Fruit fly (Drosophila melanogaster) Kc167 (cell line): ENCODE data around the gene CG33230.

ENCODE experiments used
- Myc ChIP-seq: fragments of >200 bp; optimal IDR thresholded peaks from 2 replicates; lab custom pipeline; 2017; ENCODE audit warnings: missing external identifiers
- Sin3A ChIP-seq: fragments of >200 bp; optimal IDR thresholded peaks from 2 replicates; lab custom pipeline; 2018; ENCODE audit warnings: missing external identifiers
- h ChIP-seq: fragments of >200 bp; optimal IDR thresholded peaks from 3 replicates; lab custom pipeline; 2018; ENCODE audit warnings: missing external identifiers
- insv ChIP-seq: fragments of >200 bp; optimal IDR thresholded peaks from 3 replicates; lab custom pipeline; 2018; ENCODE audit warnings: missing external identifiers
- psq ChIP-seq: fragments of >200 bp; optimal IDR thresholded peaks from 2 replicates; lab custom pipeline; 2017; ENCODE audit warnings: missing external identifiers
- ttk ChIP-seq: sonication (Bioruptor generic); optimal IDR thresholded peaks from 2 replicates; lab custom pipeline; 2017; ENCODE audit warnings: missing external identifiers

Gene CG33230

dm6 chr3L:1615701-1616100 lies 2.5 kb upstream of the CG33230 start, which contains the start of gene CG12105:
TSS of gene CG12105 (minus strand) at chr3L:1615801.
- TF ChIP-seq Myc (lab: Kevin White, UChicago) (no peak), h (lab: Kevin White, UChicago) (no peak), Sin3A (no peak), ttk (no peak), psq (lab: Kevin White, UChicago) (no peak), insv (lab: Kevin White, UChicago) (no peak)

dm6 chr3L:1626924-1627323 lies 8.7 kb downstream of the CG33230 start:
- no peak for TF ChIP-seq ttk
- no peak for TF ChIP-seq Myc (lab: Kevin White, UChicago)
- no peak for TF ChIP-seq psq (lab: Kevin White, UChicago)
- TF ChIP-seq Sin3A, result no peak
- TF ChIP-seq insv (lab: Kevin White, UChicago), result no peak
- no peak for TF ChIP-seq h (lab: Kevin White, UChicago)

dm6 chr3L:1628176-1628866 lies 10.1 kb downstream of the CG33230 start, which contains the start of gene CG13928:
TSS of gene CG13928 (minus strand) at chr3L:1628377.
- TF ChIP-seq psq (lab: Kevin White, UChicago) (no peak), Myc (lab: Kevin White, UChicago) (no peak), insv (lab: Kevin White, UChicago) (no peak), ttk (no peak), h (lab: Kevin White, UChicago) (no peak), Sin3A (no peak)

dm6 chr3L:1629064-1629777 lies 11.0 kb downstream of the CG33230 start, which contains the start of gene GC:
TSS of gene GC (minus strand) at chr3L:1629301.
- TF ChIP-seq insv (lab: Kevin White, UChicago), result no peak
- no peak for TF ChIP-seq psq (lab: Kevin White, UChicago)
- TF ChIP-seq Sin3A, result no peak
- no peak for TF ChIP-seq Myc (lab: Kevin White, UChicago)
- no peak for TF ChIP-seq h (lab: Kevin White, UChicago)
- TF ChIP-seq ttk, result no peak

- no peak for TF ChIP-seq ttk
- no peak for TF ChIP-seq insv (lab: Kevin White, UChicago)
These were observed 18.7 kb downstream of the CG33230 start for dm6 chr3L:1636886-1637285.

- TF ChIP-seq Myc (lab: Kevin White, UChicago), result no peak
- no peak for TF ChIP-seq insv (lab: Kevin White, UChicago)
- TF ChIP-seq psq (lab: Kevin White, UChicago), result no peak
- no peak for TF ChIP-seq ttk
- TF ChIP-seq Sin3A, result no peak
- no peak for TF ChIP-seq h (lab: Kevin White, UChicago)
These were observed 19.4 kb downstream of the CG33230 start, which contains the start of gene nSyb for dm6 chr3L:1637652-1638051. TSS of gene nSyb (minus strand) at chr3L:1637752.

dm6 chr3L:1639185-1639812 lies 21.1 kb downstream of the CG33230 start, which contains the start of the genes Mettl2 and Bgb:
TSS of gene Mettl2 (minus strand) at chr3L:1639235.
TSS of gene Bgb (plus strand) at chr3L:1639711.
- TF ChIP-seq Sin3A, result no peak
- TF ChIP-seq psq (lab: Kevin White, UChicago), result no peak
- TF ChIP-seq h (lab: Kevin White, UChicago), result no peak
- no peak for TF ChIP-seq Myc (lab: Kevin White, UChicago)
- no peak for TF ChIP-seq insv (lab: Kevin White, UChicago)
- TF ChIP-seq ttk, result no peak

- TF ChIP-seq Sin3A (no peak), insv (lab: Kevin White, UChicago) (no peak), psq (lab: Kevin White, UChicago) (no peak), ttk (no peak), h (lab: Kevin White, UChicago) (no peak), Myc (lab: Kevin White, UChicago) (no peak)
These were observed 26.8 kb downstream of the CG33230 start, which contains the start of the genes alphaCOP and CG13919 for dm6 chr3L:1644920-1645567. TSS of gene alphaCOP (minus strand) at chr3L:1645199. TSS of gene CG13919 (plus strand) at chr3L:1645467.

dm6 chr3L:1647276-1647919 lies 29.2 kb downstream of the CG33230 start, which contains the start of the genes CG17249 and Bro:
TSS of gene CG17249 (minus strand) at chr3L:1647464.
TSS of gene Bro (plus strand) at chr3L:1647869.
- TF ChIP-seq ttk (no peak), psq (lab: Kevin White, UChicago) (no peak), Myc (lab: Kevin White, UChicago) (no peak), Sin3A (no peak), h (lab: Kevin White, UChicago) (no peak), insv (lab: Kevin White, UChicago) (no peak)

- TF ChIP-seq insv (lab: Kevin White, UChicago), result no peak
- no peak for TF ChIP-seq h (lab: Kevin White, UChicago)
- TF ChIP-seq psq (lab: Kevin White, UChicago), result no peak
- TF ChIP-seq ttk, result no peak
- no peak for TF ChIP-seq Sin3A
- no peak for TF ChIP-seq Myc (lab: Kevin White, UChicago)
These were observed 30.6 kb downstream of the CG33230 start, which contains the start of gene CG13920 for dm6 chr3L:1648690-1649355. TSS of gene CG13920 (plus strand) at chr3L:1648944.
